Worm (Caenorhabditis elegans): ENCODE results near the gene str-30.

DNA sequence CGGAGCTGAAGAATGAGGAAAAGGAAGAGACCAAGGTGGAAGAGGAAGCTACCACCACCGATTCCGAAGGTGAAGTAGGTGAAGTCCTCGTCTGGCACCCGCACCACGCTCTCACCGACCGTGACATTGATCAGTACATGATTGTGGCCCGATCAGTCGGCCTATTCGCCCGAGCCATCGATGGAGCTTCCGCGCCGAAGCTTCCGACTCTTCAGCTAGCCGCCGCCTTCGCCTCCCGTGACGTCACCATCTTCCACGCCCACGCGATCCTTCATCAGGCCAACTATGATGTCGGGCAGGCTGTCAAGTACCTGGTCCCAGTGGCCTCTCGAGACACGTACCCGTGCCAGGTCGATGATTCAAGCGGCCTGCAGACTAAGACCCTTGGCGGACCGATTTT is 18.7 kb upstream of the str-30 start:
- no peak for TF ChIP-seq mdl-1 (tag; optimal IDR thresholded peaks at IDR 0.05)
- TF ChIP-seq egl-27 (tag; optimal IDR thresholded peaks at IDR 0.05) = no peak
- no peak for TF ChIP-seq sem-4 (tag; optimal IDR thresholded peaks at IDR 0.05)
- TF ChIP-seq snpc-4 (tag; optimal IDR thresholded peaks at IDR 0.05) = no peak
- TF ChIP-seq ztf-4 (tag; optimal IDR thresholded peaks at IDR 0.05) = no peak
